Worm (Caenorhabditis elegans) whole organism, L1 larva: ENCODE data around the gene fbxa-139.
A peak's percentile ranks its signal among the peaks of the same experiment; 100 is the strongest.

Source experiments
- C16A3.4 ChIP-seq: fragments of 150-350 bp; optimal IDR thresholded peaks from 2 replicates; lab custom pipeline; 2014; ENCODE audit warnings: missing biosample characterization, missing genetic modification characterization
- C34B4.2 ChIP-seq: sonication (generic microtip); optimal IDR thresholded peaks from 2 replicates; lab custom pipeline; 2017; ENCODE audit warnings: mild to moderate bottlenecking, missing genetic modification characterization, missing compliant biosample characterization
- F16B12.6 ChIP-seq: fragments of 150-350 bp; optimal IDR thresholded peaks from 2 replicates; lab custom pipeline; 2014; ENCODE audit warnings: missing biosample characterization, missing genetic modification characterization
- aha-1 ChIP-seq: fragments of 150-350 bp; optimal IDR thresholded peaks from 2 replicates; lab custom pipeline; 2014; ENCODE audit warnings: missing biosample characterization, missing genetic modification characterization
- ama-1 ChIP-seq: fragments of 150-350 bp; optimal IDR thresholded peaks from 2 replicates; lab custom pipeline; 2014
- ceh-63 ChIP-seq: fragments of 200-800 bp; sonication (Bioruptor generic); optimal IDR thresholded peaks from 2 replicates; lab custom pipeline; 2018; ENCODE audit warnings: mild to moderate bottlenecking, missing genetic modification characterization, missing compliant biosample characterization
- ceh-8 ChIP-seq: fragments of 200-800 bp; sonication (Bioruptor generic); optimal IDR thresholded peaks from 2 replicates; lab custom pipeline; 2018; ENCODE audit warnings: mild to moderate bottlenecking, missing genetic modification characterization, moderate library complexity, missing compliant biosample characterization
- ceh-82 ChIP-seq, 3 experiments: fragments of 150-350 bp in 1 of 3; sonication (generic microtip) in 2 of 3; optimal IDR thresholded peaks; 2 replicates each; lab custom pipeline; 2014 to 2017; ENCODE audit warnings: missing biosample characterization in 3 of 3, missing genetic modification characterization in 3 of 3
- ceh-88 ChIP-seq: fragments of 200-800 bp; sonication (Bioruptor generic); IDR thresholded peaks from 2 replicates; pipeline ENCODE4 v1.3.6; 2022; ENCODE audit warnings: missing genetic modification characterization, missing compliant biosample characterization
- ces-1 ChIP-seq: fragments of 150-350 bp; optimal IDR thresholded peaks from 2 replicates; lab custom pipeline; 2014; ENCODE audit warnings: missing biosample characterization, missing genetic modification reagents, missing genetic modification characterization
- dsc-1 ChIP-seq: sonication (generic microtip); optimal IDR thresholded peaks from 2 replicates; lab custom pipeline; 2016; ENCODE audit warnings: mild to moderate bottlenecking, missing genetic modification characterization, missing compliant biosample characterization
- efl-1 ChIP-seq, 4 experiments: fragments of 150-350 bp; optimal IDR thresholded peaks in 3 of 4; peaks in 1 of 4; 1 replicate in 1 of 4; 2 replicates in 3 of 4; lab custom pipeline; 2014; ENCODE audit warnings: missing biosample characterization in 2 of 4, missing genetic modification characterization in 2 of 4, missing genetic modification reagents in 2 of 4
- efl-3 ChIP-seq: fragments of 200-800 bp; sonication (Bioruptor generic); optimal IDR thresholded peaks from 2 replicates; lab custom pipeline; 2018; ENCODE audit warnings: mild to moderate bottlenecking, missing genetic modification characterization, missing compliant biosample characterization
- ets-5 ChIP-seq: fragments of 200-800 bp; sonication (Bioruptor generic); IDR thresholded peaks from 2 replicates; pipeline ENCODE4 v1.3.6; 2022; ENCODE audit warnings: missing genetic modification characterization, missing compliant biosample characterization
- fkh-10 ChIP-seq: sonication (generic microtip); optimal IDR thresholded peaks from 2 replicates; lab custom pipeline; 2017; ENCODE audit warnings: missing biosample characterization, missing genetic modification reagents, missing genetic modification characterization
- fos-1 ChIP-seq: fragments of 150-350 bp; optimal IDR thresholded peaks from 2 replicates; lab custom pipeline; 2014; ENCODE audit warnings: missing biosample characterization, missing genetic modification characterization
- hlh-4 ChIP-seq: sonication (generic microtip); optimal IDR thresholded peaks from 2 replicates; lab custom pipeline; 2016; ENCODE audit warnings: mild to moderate bottlenecking, missing genetic modification characterization, missing compliant biosample characterization
- hpl-2 ChIP-seq: fragments of 150-350 bp; optimal IDR thresholded peaks from 2 replicates; lab custom pipeline; 2014; ENCODE audit warnings: missing biosample characterization, missing genetic modification reagents, missing genetic modification characterization
- irx-1 ChIP-seq: sonication (generic microtip); optimal IDR thresholded peaks from 2 replicates; lab custom pipeline; 2016; ENCODE audit warnings: missing genetic modification characterization, missing compliant biosample characterization
- lin-13 ChIP-seq: fragments of 150-350 bp; optimal IDR thresholded peaks from 2 replicates; lab custom pipeline; 2014; ENCODE audit warnings: missing biosample characterization, missing genetic modification reagents, missing genetic modification characterization
- lin-15B ChIP-seq: fragments of 150-350 bp; sonication (generic microtip); optimal IDR thresholded peaks from 3 replicates; lab custom pipeline; 2014; ENCODE audit warnings: missing biosample characterization, missing genetic modification characterization
- lin-35 ChIP-seq, 2 experiments: fragments of 150-350 bp; optimal IDR thresholded peaks; 2 replicates each; lab custom pipeline; 2014; ENCODE audit warnings: missing biosample characterization in 2 of 2, missing genetic modification characterization in 2 of 2, missing genetic modification reagents in 2 of 2
- lin-39 ChIP-seq: fragments of 150-350 bp; optimal IDR thresholded peaks from 2 replicates; lab custom pipeline; 2014; ENCODE audit warnings: missing biosample characterization, missing genetic modification reagents, missing genetic modification characterization
- lir-3 ChIP-seq: sonication (generic microtip); optimal IDR thresholded peaks from 2 replicates; lab custom pipeline; 2016; ENCODE audit warnings: mild to moderate bottlenecking, missing genetic modification characterization, moderate library complexity, missing compliant biosample characterization; ENCODE audit not compliant: poor library complexity
- lsy-2 ChIP-seq, 2 experiments: fragments of 150-350 bp; optimal IDR thresholded peaks; 2 replicates each; lab custom pipeline; 2014; ENCODE audit warnings: missing biosample characterization in 2 of 2, missing genetic modification characterization in 2 of 2
- mef-2 ChIP-seq: fragments of 150-350 bp; optimal IDR thresholded peaks from 2 replicates; lab custom pipeline; 2014; ENCODE audit warnings: missing biosample characterization, missing genetic modification characterization
- mep-1 ChIP-seq: fragments of 150-350 bp; optimal IDR thresholded peaks from 2 replicates; lab custom pipeline; 2014; ENCODE audit warnings: missing biosample characterization, missing genetic modification characterization
- nhr-11 ChIP-seq: fragments of 150-350 bp; optimal IDR thresholded peaks from 2 replicates; lab custom pipeline; 2014; ENCODE audit warnings: missing biosample characterization, missing genetic modification characterization
- nhr-12 ChIP-seq: sonication (generic microtip); optimal IDR thresholded peaks from 2 replicates; lab custom pipeline; 2017; ENCODE audit warnings: missing biosample characterization, missing genetic modification characterization
- nhr-19 ChIP-seq: fragments of 200-800 bp; sonication (Bioruptor generic); conservative IDR thresholded peaks from 2 replicates; pipeline ENCODE4 v1.3.6; 2022; ENCODE audit warnings: missing genetic modification characterization, missing compliant biosample characterization
- nhr-20 ChIP-seq: sonication (generic microtip); optimal IDR thresholded peaks from 2 replicates; lab custom pipeline; 2016; ENCODE audit warnings: mild to moderate bottlenecking, missing genetic modification characterization, missing compliant biosample characterization
- nhr-47 ChIP-seq: sonication (generic microtip); optimal IDR thresholded peaks from 2 replicates; lab custom pipeline; 2016; ENCODE audit warnings: mild to moderate bottlenecking, missing genetic modification characterization, moderate library complexity, missing compliant biosample characterization
- nhr-77 ChIP-seq: fragments of 150-350 bp; optimal IDR thresholded peaks from 2 replicates; lab custom pipeline; 2014; ENCODE audit warnings: missing biosample characterization, missing genetic modification characterization
- nhr-85 ChIP-seq: sonication (generic microtip); peaks from one replicate; lab custom pipeline; 2016; ENCODE audit warnings: missing genetic modification characterization, inconsistent platforms, missing compliant biosample characterization
- pag-3 ChIP-seq: sonication (generic microtip); optimal IDR thresholded peaks from 2 replicates; lab custom pipeline; 2017; ENCODE audit warnings: missing genetic modification characterization, mild to moderate bottlenecking, missing compliant biosample characterization, antibody characterized with exemption, borderline replicate concordance; ENCODE audit not compliant: insufficient read depth
- pax-3 ChIP-seq: fragments of 200-800 bp; sonication (Bioruptor generic); optimal IDR thresholded peaks from 2 replicates; lab custom pipeline; 2018; ENCODE audit warnings: mild to moderate bottlenecking, missing genetic modification characterization, moderate library complexity, missing compliant biosample characterization
- pqm-1 ChIP-seq: sonication (generic microtip); optimal IDR thresholded peaks from 3 replicates; lab custom pipeline; 2017; ENCODE audit warnings: missing biosample characterization, missing genetic modification characterization
- rnt-1 ChIP-seq: sonication (generic microtip); optimal IDR thresholded peaks from 2 replicates; lab custom pipeline; 2016; ENCODE audit warnings: mild to moderate bottlenecking, missing genetic modification characterization, moderate library complexity, missing compliant biosample characterization
- skn-1 ChIP-seq: fragments of 150-350 bp; optimal IDR thresholded peaks from 2 replicates; lab custom pipeline; 2014; ENCODE audit warnings: missing biosample characterization, missing genetic modification characterization
- snpc-4 ChIP-seq: fragments of 150-350 bp; optimal IDR thresholded peaks from 2 replicates; lab custom pipeline; 2014; ENCODE audit warnings: missing biosample characterization, missing genetic modification characterization
- snu-23 ChIP-seq: sonication (generic microtip); optimal IDR thresholded peaks from 2 replicates; lab custom pipeline; 2016; ENCODE audit warnings: missing genetic modification characterization, missing compliant biosample characterization
- sox-4 ChIP-seq: sonication (generic microtip); optimal IDR thresholded peaks from 2 replicates; lab custom pipeline; 2016; ENCODE audit warnings: missing genetic modification characterization, missing compliant biosample characterization
- swsn-7 ChIP-seq: sonication (generic microtip); optimal IDR thresholded peaks from 2 replicates; lab custom pipeline; 2016; ENCODE audit warnings: missing genetic modification characterization, missing compliant biosample characterization
- tlp-1 ChIP-seq: fragments of 150-350 bp; optimal IDR thresholded peaks from 2 replicates; lab custom pipeline; 2014; ENCODE audit warnings: missing biosample characterization, missing genetic modification characterization
- unc-130 ChIP-seq: fragments of 150-350 bp; optimal IDR thresholded peaks from 2 replicates; lab custom pipeline; 2017; ENCODE audit warnings: missing biosample characterization, missing genetic modification characterization, inconsistent platforms
- unc-30 ChIP-seq: sonication (generic microtip); optimal IDR thresholded peaks from 2 replicates; lab custom pipeline; 2017; ENCODE audit warnings: missing biosample characterization, missing genetic modification characterization
- unc-62 ChIP-seq: fragments of 150-350 bp; optimal IDR thresholded peaks from 2 replicates; lab custom pipeline; 2014; ENCODE audit warnings: missing biosample characterization, missing genetic modification reagents, missing genetic modification characterization
- unc-98 ChIP-seq: fragments of 200-800 bp; sonication (Bioruptor generic); IDR thresholded peaks from 2 replicates; pipeline ENCODE4 v1.3.6; 2022; ENCODE audit warnings: missing genetic modification characterization, missing compliant biosample characterization
- vab-15 ChIP-seq: sonication (generic microtip); optimal IDR thresholded peaks from 2 replicates; lab custom pipeline; 2017; ENCODE audit warnings: missing genotype, mild to moderate bottlenecking, missing genetic modification characterization, missing compliant biosample characterization
- zag-1 ChIP-seq: fragments of 150-350 bp; optimal IDR thresholded peaks from 2 replicates; lab custom pipeline; 2014; ENCODE audit warnings: missing biosample characterization, missing genetic modification characterization
- zip-4 ChIP-seq: fragments of 200-800 bp; sonication (Bioruptor generic); optimal IDR thresholded peaks from 2 replicates; lab custom pipeline; 2018; ENCODE audit warnings: mild to moderate bottlenecking, missing genetic modification characterization, moderate library complexity, missing compliant biosample characterization
- ztf-4 ChIP-seq: fragments of 150-350 bp; optimal IDR thresholded peaks from 2 replicates; lab custom pipeline; 2014; ENCODE audit warnings: missing biosample characterization, missing genetic modification characterization

Gene fbxa-139

ce11 chrV:15566511-15567178, 27.8 kb downstream of the fbxa-139 start:
- TF ChIP-seq pag-3 (tag; lab: Kevin White, UChicago) (no peak), nhr-85 (tag; lab: Kevin White, UChicago) (peak; percentile 89), rnt-1 (tag; lab: Kevin White, UChicago) (peak; percentile 84), unc-130 (tag; lab: Kevin White, UChicago) (peak; percentile 99), F16B12.6 (tag; lab: Kevin White, UChicago) (no peak), mef-2 (tag; lab: Kevin White, UChicago) (peak; percentile 64), aha-1 (tag; lab: Kevin White, UChicago) (peak; percentile 0), ceh-8 (GFP tag; lab: Kevin White, UChicago) (no peak), vab-15 (tag; lab: Kevin White, UChicago) (no peak), unc-30 (tag; lab: Kevin White, UChicago) (no peak), lin-15B (no peak), hlh-4 (tag; lab: Kevin White, UChicago) (no peak), snu-23 (GFP tag; lab: Kevin White, UChicago) (peak; percentile 92), C16A3.4 (peak; percentile 93), irx-1 (tag; lab: Kevin White, UChicago) (peak; percentile 52), ztf-4 (tag; lab: Kevin White, UChicago) (peak; percentile 73), efl-1 (optimal IDR thresholded peaks at IDR 0.05; lab: Kevin White, UChicago) (peak; percentile 53 to 65), efl-1 (GFP tag; optimal IDR thresholded peaks at IDR 0.05 in 1 of 2; lab: Kevin White, UChicago) (peak; percentile 60 to 96), snpc-4 (peak; percentile 36), nhr-12 (tag; lab: Kevin White, UChicago) (no peak), unc-62 (GFP tag; lab: Kevin White, UChicago) (no peak), ama-1 (lab: Kevin White, UChicago) (peak; percentile 43), zip-4 (no peak), efl-3 (no peak), tlp-1 (tag; lab: Kevin White, UChicago) (no peak), ceh-82 (tag; optimal IDR thresholded peaks at IDR 0.05; lab: Kevin White, UChicago) (peak in 1 of 3 experiments; percentile 44), lin-13 (peak; percentile 74), ceh-63 (GFP tag; lab: Kevin White, UChicago) (no peak), fos-1 (tag; lab: Kevin White, UChicago) (peak; percentile 2), C34B4.2 (tag; lab: Kevin White, UChicago) (no peak), swsn-7 (tag; lab: Kevin White, UChicago) (peak; percentile 66), nhr-20 (tag; lab: Kevin White, UChicago) (peak; percentile 96), dsc-1 (tag; lab: Kevin White, UChicago) (no peak), hpl-2 (GFP tag; lab: Kevin White, UChicago) (no peak), ceh-88 (peak; percentile 53; the same call in 1 of the 2 replicates), nhr-77 (tag; lab: Kevin White, UChicago) (peak; percentile 17), nhr-47 (tag; lab: Kevin White, UChicago) (peak; percentile 76), pqm-1 (tag; lab: Kevin White, UChicago) (peak; percentile 66), lin-39 (tag; lab: Kevin White, UChicago) (peak; percentile 70), ces-1 (no peak), mep-1 (tag; lab: Kevin White, UChicago) (peak; percentile 80), pax-3 (peak; percentile 7), unc-98 (no peak), zag-1 (tag; lab: Kevin White, UChicago) (no peak), nhr-11 (tag; lab: Kevin White, UChicago) (peak; percentile 67), fkh-10 (GFP tag; lab: Kevin White, UChicago) (no peak), sox-4 (peak; percentile 67), lin-35 (GFP tag; optimal IDR thresholded peaks at IDR 0.05; lab: Kevin White, UChicago) (peak; percentile 62 to 87), lsy-2 (tag; optimal IDR thresholded peaks at IDR 0.05; lab: Kevin White, UChicago) (peak; percentile 76 to 87), skn-1 (peak; percentile 53), ets-5 (no peak), nhr-19 (peak; percentile 100), lir-3 (tag; lab: Kevin White, UChicago) (peak; percentile 71)
